Fruit fly (Drosophila melanogaster) whole organism, embryonic: Measurements from ENCODE around the gene Fkbp59.

Experiments used
- Ada2b ChIP-seq: fragments of 200-800 bp; sonication (Bioruptor generic); IDR thresholded peaks from 2 replicates; pipeline ENCODE4 v1.3.6; 2022; ENCODE audit warnings: missing biosample characterization, missing genetic modification characterization
- BtbVII ChIP-seq: fragments of 200-800 bp; sonication (Bioruptor generic); optimal IDR thresholded peaks from 3 replicates; lab custom pipeline; 2017; ENCODE audit warnings: missing biosample characterization, mild to moderate bottlenecking, missing genetic modification characterization
- CG10267 ChIP-seq: fragments of 200-800 bp; sonication (Bioruptor generic); optimal IDR thresholded peaks from 2 replicates; lab custom pipeline; 2018; ENCODE audit warnings: missing biosample characterization, mild to moderate bottlenecking, missing genetic modification characterization, moderate library complexity
- CG10462 ChIP-seq: fragments of 200-800 bp; sonication (Bioruptor generic); optimal IDR thresholded peaks from 2 replicates; lab custom pipeline; 2016; ENCODE audit warnings: missing biosample characterization, missing genetic modification characterization
- CG11504 ChIP-seq: fragments of 200-800 bp; sonication (Bioruptor generic); optimal IDR thresholded peaks from 3 replicates; lab custom pipeline; 2019; ENCODE audit warnings: missing biosample characterization, mild to moderate bottlenecking, missing genetic modification characterization, moderate library complexity
- CG11695 ChIP-seq: fragments of 200-800 bp; sonication (Bioruptor generic); IDR thresholded peaks from 3 replicates; pipeline ENCODE4 v1.3.6; 2022; ENCODE audit warnings: missing biosample characterization, missing genetic modification characterization
- CG12104 ChIP-seq: fragments of 200-800 bp; sonication (Bioruptor generic); optimal IDR thresholded peaks from 3 replicates; lab custom pipeline; 2016; ENCODE audit warnings: missing biosample characterization, missing genetic modification characterization
- CG12236 ChIP-seq: fragments of 200-800 bp; sonication (Bioruptor generic); optimal IDR thresholded peaks from 2 replicates; lab custom pipeline; 2016; ENCODE audit warnings: missing biosample characterization, missing genetic modification characterization
- CG12942 ChIP-seq: fragments of 200-800 bp; sonication (Bioruptor generic); optimal IDR thresholded peaks from 3 replicates; lab custom pipeline; 2016; ENCODE audit warnings: missing biosample characterization, missing genetic modification characterization
- CG14667 ChIP-seq: fragments of 200-800 bp; sonication (Bioruptor generic); IDR thresholded peaks from 2 replicates; pipeline ENCODE4 v1.3.6; 2022; ENCODE audit warnings: missing biosample characterization, missing genetic modification characterization
- CG15269 ChIP-seq: fragments of 200-800 bp; sonication (Bioruptor generic); optimal IDR thresholded peaks from 2 replicates; lab custom pipeline; 2018; ENCODE audit warnings: missing biosample characterization, mild to moderate bottlenecking, missing genetic modification characterization, moderate library complexity
- CG15479 ChIP-seq: fragments of 200-800 bp; sonication (Bioruptor generic); optimal IDR thresholded peaks from 3 replicates; lab custom pipeline; 2019; ENCODE audit warnings: missing biosample characterization, mild to moderate bottlenecking, missing genetic modification characterization, moderate library complexity
- CG15696 ChIP-seq: fragments of 200-800 bp; sonication (Bioruptor generic); optimal IDR thresholded peaks from 2 replicates; lab custom pipeline; 2019; ENCODE audit warnings: missing biosample characterization, mild to moderate bottlenecking, missing genetic modification characterization, moderate library complexity
- CG17328 ChIP-seq: fragments of 200-800 bp; sonication (Bioruptor generic); IDR thresholded peaks from 2 replicates; pipeline ENCODE4 v1.3.6; 2022; ENCODE audit warnings: missing biosample characterization, missing genetic modification characterization
- CG1792 ChIP-seq: fragments of 200-800 bp; sonication (Bioruptor generic); optimal IDR thresholded peaks from 2 replicates; lab custom pipeline; 2016; ENCODE audit warnings: missing biosample characterization, missing genetic modification characterization
- CG2678 ChIP-seq: fragments of 200-800 bp; sonication (Bioruptor generic); optimal IDR thresholded peaks from 3 replicates; lab custom pipeline; 2019; ENCODE audit warnings: missing biosample characterization, mild to moderate bottlenecking, missing genetic modification characterization, moderate library complexity
- CG30431 ChIP-seq: fragments of 200-800 bp; sonication (Bioruptor generic); optimal IDR thresholded peaks from 2 replicates; lab custom pipeline; 2017; ENCODE audit warnings: missing biosample characterization, missing genetic modification characterization
- CG31224 ChIP-seq: fragments of 200-800 bp; sonication (Bioruptor generic); IDR thresholded peaks from 2 replicates; pipeline ENCODE4 v1.3.6; 2022; ENCODE audit warnings: missing biosample characterization, missing genetic modification characterization
- CG33557 ChIP-seq: fragments of 200-800 bp; sonication (Bioruptor generic); optimal IDR thresholded peaks from 2 replicates; lab custom pipeline; 2019; ENCODE audit warnings: missing biosample characterization, mild to moderate bottlenecking, missing genetic modification characterization, moderate library complexity
- CG6683 ChIP-seq: fragments of 200-800 bp; sonication (Bioruptor generic); optimal IDR thresholded peaks from 2 replicates; lab custom pipeline; 2017; ENCODE audit warnings: missing biosample characterization, mild to moderate bottlenecking, missing genetic modification characterization, missing genetic modification reagents
- CG6854 ChIP-seq: fragments of 200-800 bp; sonication (Bioruptor generic); optimal IDR thresholded peaks from 3 replicates; lab custom pipeline; 2017; ENCODE audit warnings: missing biosample characterization, mild to moderate bottlenecking, missing genetic modification characterization
- CG9876 ChIP-seq: fragments of 200-800 bp; sonication (Bioruptor generic); optimal IDR thresholded peaks from 2 replicates; lab custom pipeline; 2016; ENCODE audit warnings: missing biosample characterization, missing genetic modification characterization
- D ChIP-seq, 2 experiments: fragments of 200-800 bp in 1 of 2; fragments of >200 bp in 1 of 2; sonication (Bioruptor generic) in 1 of 2; optimal IDR thresholded peaks; 2 replicates in 1 of 2; 3 replicates in 1 of 2; lab custom pipeline; 2017; ENCODE audit warnings: mild to moderate bottlenecking in 1 of 2, missing biosample characterization in 1 of 2, missing genetic modification characterization in 1 of 2, missing genetic modification reagents in 1 of 2
- Doc3 ChIP-seq: fragments of 200-800 bp; sonication (Bioruptor generic); IDR thresholded peaks from 3 replicates; pipeline ENCODE4 v1.3.6; 2022; ENCODE audit warnings: missing biosample characterization, missing genetic modification characterization; ENCODE audit not compliant: partially characterized antibody
- E2f1 ChIP-seq: fragments of 200-800 bp; sonication (Bioruptor generic); IDR thresholded peaks from 2 replicates; pipeline ENCODE4 v1.3.6; 2022; ENCODE audit warnings: missing biosample characterization, missing genetic modification characterization
- Gug ChIP-seq: fragments of 200-800 bp; sonication (Bioruptor generic); IDR thresholded peaks from 4 replicates; pipeline ENCODE4 v1.3.6; 2022; ENCODE audit warnings: missing biosample characterization, missing genetic modification characterization
- Hsf ChIP-seq: fragments of 200-800 bp; sonication (Bioruptor generic); optimal IDR thresholded peaks from 3 replicates; lab custom pipeline; 2016; ENCODE audit warnings: missing biosample characterization, missing genetic modification characterization
- Nf-YA ChIP-seq: fragments of 200-800 bp; sonication (Bioruptor generic); IDR thresholded peaks from 2 replicates; pipeline ENCODE4 v1.3.6; 2022; ENCODE audit warnings: missing biosample characterization, missing genetic modification characterization
- Six4 ChIP-seq: fragments of 200-800 bp; sonication (Bioruptor generic); optimal IDR thresholded peaks from 2 replicates; lab custom pipeline; 2016; ENCODE audit warnings: missing biosample characterization, missing genetic modification characterization
- Sry-δ ChIP-seq: fragments of 200-800 bp; sonication (Bioruptor generic); optimal IDR thresholded peaks from 2 replicates; lab custom pipeline; 2016; ENCODE audit warnings: missing biosample characterization, missing genetic modification characterization
- Stat92E ChIP-seq, 3 experiments: fragments of >200 bp in 2 of 3; fragments of 200-800 bp in 1 of 3; sonication (Bioruptor generic) in 1 of 3; optimal IDR thresholded peaks; 2 replicates each; lab custom pipeline; 2017 to 2019; ENCODE audit warnings: missing biosample characterization in 3 of 3, missing genetic modification characterization in 3 of 3, mild to moderate bottlenecking in 1 of 3, moderate library complexity in 1 of 3
- TFAM ChIP-seq: fragments of 200-800 bp; sonication (Bioruptor generic); optimal IDR thresholded peaks from 2 replicates; lab custom pipeline; 2017; ENCODE audit warnings: missing biosample characterization, missing genetic modification characterization, inconsistent platforms
- Vsx1 ChIP-seq: fragments of 200-800 bp; sonication (Bioruptor generic); optimal IDR thresholded peaks from 2 replicates; lab custom pipeline; 2017; ENCODE audit warnings: missing biosample characterization, mild to moderate bottlenecking, missing genetic modification characterization, missing genetic modification reagents
- da ChIP-seq: fragments of 200-800 bp; sonication (Bioruptor generic); optimal IDR thresholded peaks from 2 replicates; lab custom pipeline; 2016; ENCODE audit warnings: missing biosample characterization, missing genetic modification characterization
- eve ChIP-seq, 2 experiments: fragments of >200 bp; optimal IDR thresholded peaks; 2 replicates each; lab custom pipeline; 2017; ENCODE audit warnings: missing biosample characterization in 2 of 2, missing genetic modification characterization in 2 of 2
- gce ChIP-seq: fragments of 200-800 bp; sonication (Bioruptor generic); IDR thresholded peaks from 3 replicates; pipeline ENCODE4 v1.3.6; 2022; ENCODE audit warnings: missing biosample characterization, missing genetic modification characterization
- gcm2 ChIP-seq: fragments of 200-800 bp; sonication (Bioruptor generic); optimal IDR thresholded peaks from 2 replicates; lab custom pipeline; 2016; ENCODE audit warnings: missing biosample characterization, missing genetic modification characterization
- grn ChIP-seq: fragments of 200-800 bp; sonication (Bioruptor generic); optimal IDR thresholded peaks from 3 replicates; lab custom pipeline; 2017; ENCODE audit warnings: missing biosample characterization, missing genetic modification characterization
- gsb-n ChIP-seq: fragments of 200-800 bp; sonication (Bioruptor generic); optimal IDR thresholded peaks from 3 replicates; lab custom pipeline; 2018; ENCODE audit warnings: missing biosample characterization, mild to moderate bottlenecking, missing genetic modification characterization
- hbn ChIP-seq: fragments of 200-800 bp; sonication (Bioruptor generic); IDR thresholded peaks from 2 replicates; pipeline ENCODE4 v1.3.6; 2022; ENCODE audit warnings: missing biosample characterization, missing genetic modification characterization; ENCODE audit not compliant: partially characterized antibody
- ind ChIP-seq: fragments of 200-800 bp; sonication (Bioruptor generic); optimal IDR thresholded peaks from 3 replicates; lab custom pipeline; 2016; ENCODE audit warnings: missing biosample characterization, missing genetic modification characterization
- lab ChIP-seq: fragments of 200-800 bp; sonication (Bioruptor generic); optimal IDR thresholded peaks from 3 replicates; lab custom pipeline; 2017; ENCODE audit warnings: missing biosample characterization, missing genetic modification characterization, mild to moderate bottlenecking, moderate library complexity, missing genetic modification reagents
- nerfin-1 ChIP-seq: fragments of 200-800 bp; sonication (Bioruptor generic); optimal IDR thresholded peaks from 3 replicates; lab custom pipeline; 2019; ENCODE audit warnings: missing biosample characterization, mild to moderate bottlenecking, missing genetic modification characterization, moderate library complexity
- nerfin-2 ChIP-seq: fragments of 200-800 bp; sonication (Bioruptor generic); IDR thresholded peaks from 2 replicates; pipeline ENCODE4 v1.3.6; 2022; ENCODE audit warnings: missing biosample characterization, missing genetic modification characterization; ENCODE audit not compliant: partially characterized antibody
- pita ChIP-seq: fragments of 200-800 bp; sonication (Bioruptor generic); optimal IDR thresholded peaks from 2 replicates; lab custom pipeline; 2017; ENCODE audit warnings: missing biosample characterization, mild to moderate bottlenecking, missing genetic modification characterization
- schlank ChIP-seq: fragments of 200-800 bp; sonication (Bioruptor generic); optimal IDR thresholded peaks from 2 replicates; lab custom pipeline; 2018; ENCODE audit warnings: missing biosample characterization, mild to moderate bottlenecking, missing genetic modification characterization
- sim ChIP-seq: fragments of 200-800 bp; sonication (Bioruptor generic); IDR thresholded peaks from 2 replicates; pipeline ENCODE4 v1.3.6; 2022; ENCODE audit warnings: missing biosample characterization, missing genetic modification characterization
- slp2 ChIP-seq: fragments of 200-800 bp; sonication (Bioruptor generic); optimal IDR thresholded peaks from 2 replicates; lab custom pipeline; 2016; ENCODE audit warnings: missing biosample characterization, missing genetic modification characterization
- tll ChIP-seq, 2 experiments: fragments of 200-800 bp in 1 of 2; fragments of >200 bp in 1 of 2; sonication (Bioruptor generic) in 1 of 2; optimal IDR thresholded peaks; 2 replicates each; lab custom pipeline; 2017 to 2019; ENCODE audit warnings: missing biosample characterization in 2 of 2, missing genetic modification characterization in 2 of 2, mild to moderate bottlenecking in 1 of 2, moderate library complexity in 1 of 2
- trh ChIP-seq: fragments of 200-800 bp; sonication (Bioruptor generic); optimal IDR thresholded peaks from 2 replicates; lab custom pipeline; 2016; ENCODE audit warnings: missing biosample characterization, missing genetic modification characterization

The Fkbp59 gene

DNA sequence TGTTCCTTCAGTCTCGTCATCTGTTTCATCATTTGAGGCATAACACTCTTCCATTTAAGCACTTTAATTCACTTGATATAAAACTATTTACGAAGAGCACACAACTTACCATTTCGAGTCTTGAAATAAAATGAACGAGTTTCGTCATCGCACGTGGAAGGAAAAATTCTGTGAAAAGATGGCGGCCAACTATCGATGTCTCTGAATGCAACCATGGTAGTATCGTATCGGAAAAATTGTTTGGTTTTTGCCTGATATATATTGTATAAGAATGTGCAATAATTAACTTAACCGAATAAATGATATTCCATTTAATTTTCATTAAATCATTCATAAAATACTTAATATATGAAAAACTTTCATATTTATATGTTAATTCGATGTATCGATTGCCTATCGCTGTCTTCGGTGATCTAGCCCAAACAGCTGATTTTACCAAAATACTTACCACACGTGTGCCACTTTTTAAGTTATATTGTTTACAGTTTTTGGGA is 7.1 kb downstream of the Fkbp59 start, which contains the start of gene Bka (continued):
- TF ChIP-seq hbn (peak; percentile 98), pita (GFP tag; lab: Kevin White, UChicago) (no peak), TFAM (GFP tag; lab: Kevin White, UChicago) (no peak), schlank (tag; lab: Kevin White, UChicago) (peak; percentile 20), CG2678 (tag; lab: Kevin White, UChicago) (peak; percentile 61), nerfin-2 (GFP tag; lab: Robert Waterston, UW) (peak; percentile 94), CG15479 (GFP tag; lab: Kevin White, UChicago) (peak; percentile 20), Nf-YA (GFP tag; lab: Robert Waterston, UW) (no peak), CG10462 (GFP tag; lab: Kevin White, UChicago) (no peak), grn (GFP tag; lab: Kevin White, UChicago) (no peak), lab (peak; percentile 72), CG11504 (tag; lab: Kevin White, UChicago) (no peak), Six4 (GFP tag; lab: Kevin White, UChicago) (no peak), Sry-δ (peak; percentile 79), D (optimal IDR thresholded peaks at IDR 0.05; lab: Kevin White, UChicago) (no peak), D (GFP tag; optimal IDR thresholded peaks at IDR 0.05; lab: Kevin White, UChicago) (no peak), CG12104 (no peak), tll (GFP tag; optimal IDR thresholded peaks at IDR 0.05; lab: Kevin White, UChicago) (no peak), nerfin-1 (peak; percentile 79), Ada2b (GFP tag; lab: Robert Waterston, UW) (0 out of 2 replicates have a peak, but pooled peaks have one; percentile 10), CG6683 (GFP tag; lab: Kevin White, UChicago) (peak; percentile 47), Vsx1 (GFP tag; lab: Kevin White, UChicago) (peak; percentile 72), slp2 (GFP tag; lab: Kevin White, UChicago) (no peak), Gug (GFP tag; lab: Robert Waterston, UW) (no peak), eve (GFP tag; optimal IDR thresholded peaks at IDR 0.05; lab: Kevin White, UChicago) (no peak), CG9876 (no peak), E2f1 (no peak), CG30431 (GFP tag; lab: Kevin White, UChicago) (no peak), sim (no peak), CG14667 (GFP tag; lab: Robert Waterston, UW) (no peak), CG10267 (tag; lab: Kevin White, UChicago) (peak; percentile 82), BtbVII (GFP tag; lab: Kevin White, UChicago) (peak; percentile 48), trh (GFP tag; lab: Kevin White, UChicago) (no peak), da (no peak), gcm2 (GFP tag; lab: Kevin White, UChicago) (no peak), CG15696 (tag; lab: Kevin White, UChicago) (peak; percentile 25), CG12236 (GFP tag; lab: Kevin White, UChicago) (no peak), CG6854 (GFP tag; lab: Kevin White, UChicago) (no peak), CG12942 (GFP tag; lab: Kevin White, UChicago) (no peak), Doc3 (GFP tag; lab: Robert Waterston, UW) (peak; percentile 99), CG11695 (GFP tag; lab: Robert Waterston, UW) (no peak), CG31224 (0 out of 2 replicates have a peak, but pooled peaks have one; percentile 9), Stat92E (GFP tag; optimal IDR thresholded peaks at IDR 0.05; lab: Kevin White, UChicago) (peak in 1 of 3 experiments; percentile 78), CG1792 (no peak), CG17328 (GFP tag; lab: Robert Waterston, UW) (peak; percentile 46; the same call in 1 of the 2 replicates), gsb-n (tag; lab: Kevin White, UChicago) (peak; percentile 66), ind (GFP tag; lab: Kevin White, UChicago) (no peak), CG15269 (tag; lab: Kevin White, UChicago) (peak; percentile 24), gce (GFP tag; lab: Robert Waterston, UW) (no peak), CG33557 (GFP tag; lab: Kevin White, UChicago) (peak; percentile 68), Hsf (GFP tag; lab: Kevin White, UChicago) (peak; percentile 17)
